Worm (Caenorhabditis elegans) whole organism, L2 larva: ENCODE results near the gene Y37A1A.4.

ENCODE experiments used
- ZK546.5 ChIP-seq: sonication (generic microtip); optimal IDR thresholded peaks from 2 replicates; lab custom pipeline; 2017; ENCODE audit warnings: missing biosample characterization, missing genetic modification characterization
- alr-1 ChIP-seq: fragments of 150-350 bp; optimal IDR thresholded peaks from 2 replicates; lab custom pipeline; 2014; ENCODE audit warnings: missing biosample characterization, missing genetic modification characterization
- ama-1 ChIP-seq: fragments of 150-350 bp; optimal IDR thresholded peaks from 2 replicates; lab custom pipeline; 2018; ENCODE audit warnings: inconsistent platforms
- blmp-1 ChIP-seq: sonication (generic microtip); optimal IDR thresholded peaks from 2 replicates; lab custom pipeline; 2017; ENCODE audit warnings: missing genetic modification characterization, mild to moderate bottlenecking, missing compliant biosample characterization, antibody characterized with exemption, moderate library complexity; ENCODE audit not compliant: insufficient read depth
- ceh-82 ChIP-seq: fragments of 150-350 bp; optimal IDR thresholded peaks from 2 replicates; lab custom pipeline; 2014; ENCODE audit warnings: missing biosample characterization, missing genetic modification characterization
- lsy-2 ChIP-seq, 2 experiments: fragments of 150-350 bp in 1 of 2; sonication (generic microtip) in 1 of 2; optimal IDR thresholded peaks; 2 replicates each; lab custom pipeline; 2014 to 2017; ENCODE audit warnings: missing biosample characterization in 2 of 2, missing genetic modification characterization in 2 of 2
- nhr-21 ChIP-seq: fragments of 150-350 bp; optimal IDR thresholded peaks from 2 replicates; lab custom pipeline; 2014; ENCODE audit warnings: missing biosample characterization, missing genetic modification characterization
- nhr-237 ChIP-seq: fragments of 150-350 bp; optimal IDR thresholded peaks from 2 replicates; lab custom pipeline; 2014; ENCODE audit warnings: missing biosample characterization, missing genetic modification characterization
- nhr-77 ChIP-seq: fragments of 150-350 bp; optimal IDR thresholded peaks from 2 replicates; lab custom pipeline; 2014; ENCODE audit warnings: missing biosample characterization, missing genetic modification characterization
- snpc-4 ChIP-seq: fragments of 150-350 bp; optimal IDR thresholded peaks from 2 replicates; lab custom pipeline; 2014; ENCODE audit warnings: missing biosample characterization, missing genetic modification characterization
- unc-39 ChIP-seq: fragments of 150-350 bp; optimal IDR thresholded peaks from 2 replicates; lab custom pipeline; 2014; ENCODE audit warnings: missing biosample characterization, missing genetic modification characterization
- unc-62 ChIP-seq: fragments of 150-350 bp; optimal IDR thresholded peaks from 2 replicates; lab custom pipeline; 2014; ENCODE audit warnings: missing biosample characterization, missing genetic modification reagents, missing genetic modification characterization
- ztf-11 ChIP-seq: sonication (generic microtip); optimal IDR thresholded peaks from 2 replicates; lab custom pipeline; 2017; ENCODE audit warnings: missing biosample characterization, missing genetic modification characterization

DNA sequence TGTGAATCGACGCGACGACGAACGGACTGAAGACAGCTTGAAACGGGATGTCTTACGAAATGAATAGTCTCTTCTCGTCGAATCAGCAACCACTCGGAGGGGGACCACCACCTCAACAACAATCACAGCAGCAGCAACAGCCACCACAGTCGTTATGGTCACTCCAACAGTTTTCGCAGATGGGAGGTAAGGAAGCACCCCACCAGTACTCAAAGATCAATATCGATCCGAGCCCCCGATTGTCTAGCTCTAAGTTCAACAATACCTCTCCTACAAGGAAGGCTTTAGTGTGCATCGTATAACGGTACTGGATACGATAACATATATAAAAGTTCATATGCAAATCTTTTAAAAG, 46.0 kb upstream of the Y37A1A.4 start:
- no peak for TF ChIP-seq ZK546.5
- TF ChIP-seq snpc-4 (tag; lab: Kevin White, UChicago) = no peak
- TF ChIP-seq nhr-77 = no peak
- no peak for TF ChIP-seq nhr-21
- TF ChIP-seq lsy-2 (tag; optimal IDR thresholded peaks at IDR 0.05; lab: Kevin White, UChicago) = no peak
- no peak for TF ChIP-seq ceh-82 (tag; lab: Kevin White, UChicago)
- no peak for TF ChIP-seq unc-39 (tag; lab: Kevin White, UChicago)
- no peak for TF ChIP-seq alr-1 (tag; lab: Kevin White, UChicago)
- no peak for TF ChIP-seq nhr-237 (tag; lab: Kevin White, UChicago)
- TF ChIP-seq unc-62 (GFP tag; lab: Kevin White, UChicago) = no peak
- TF ChIP-seq ztf-11 = no peak
- TF ChIP-seq ama-1 (lab: Kevin White, UChicago) = no peak
- TF ChIP-seq blmp-1 (tag; lab: Kevin White, UChicago) = no peak
